Fruit fly (Drosophila melanogaster): ENCODE results near the gene CG3792.

- TF ChIP-seq CTCF (optimal IDR thresholded peaks at IDR 0.05): no peak
- no peak for TF ChIP-seq CG8478 (optimal IDR thresholded peaks at IDR 0.05)
Measured at dm6 chr2L:4982098-4982646, 5.1 kb downstream of the CG3792 start.

All from S2 (cell line).